Fruit fly (Drosophila melanogaster) whole organism, larva: ENCODE data around the gene Dip-B.
A peak's percentile ranks its signal among the peaks of the same experiment; 100 is the strongest.

ENCODE experiments used
- noc ChIP-seq: fragments of 200-800 bp; sonication (Bioruptor generic); optimal IDR thresholded peaks from 3 replicates; lab custom pipeline; 2019; ENCODE audit warnings: missing biosample characterization, mild to moderate bottlenecking, missing genetic modification characterization, moderate library complexity

The Dip-B gene

DNA sequence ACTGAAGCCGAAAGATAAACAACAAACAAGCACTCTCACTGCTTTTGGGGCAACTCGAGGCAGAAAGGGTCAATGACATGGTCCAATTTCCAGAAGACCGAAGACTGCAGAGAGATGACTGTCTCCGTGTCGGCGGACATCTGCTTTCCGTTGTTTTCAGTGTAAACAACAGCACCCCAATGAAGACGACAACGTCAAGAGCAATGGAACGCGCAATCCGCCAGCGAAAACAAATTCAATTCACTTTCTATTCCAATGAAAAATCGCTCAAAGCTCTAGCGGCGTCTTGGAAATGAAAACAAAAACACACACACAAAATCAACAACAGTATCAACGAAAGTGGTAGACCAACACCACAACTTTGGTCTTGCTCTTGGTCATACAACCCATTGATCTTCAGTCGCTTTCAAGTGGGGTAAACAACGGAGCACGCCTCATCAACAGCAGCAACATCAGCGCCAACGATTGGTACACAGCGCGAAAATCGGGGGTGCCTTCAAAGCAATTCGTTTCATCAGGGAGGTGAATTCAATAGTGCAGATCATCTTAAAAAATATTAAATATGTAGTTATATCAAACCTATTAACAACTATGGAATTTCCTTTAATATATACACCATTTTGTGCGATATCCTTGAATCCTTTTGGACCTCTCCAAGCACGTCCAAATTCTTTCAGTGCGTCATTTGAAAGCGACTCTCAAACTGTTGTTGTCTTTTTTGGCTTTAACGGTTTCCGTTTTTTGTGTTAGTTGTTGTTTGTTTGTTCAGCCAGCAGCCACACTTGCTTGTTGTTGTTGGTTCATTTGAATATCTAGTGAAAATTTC, 35.6 kb downstream of the Dip-B start:
- peak; percentile 40 for TF ChIP-seq noc (tag; lab: Kevin White, UChicago)

DNA sequence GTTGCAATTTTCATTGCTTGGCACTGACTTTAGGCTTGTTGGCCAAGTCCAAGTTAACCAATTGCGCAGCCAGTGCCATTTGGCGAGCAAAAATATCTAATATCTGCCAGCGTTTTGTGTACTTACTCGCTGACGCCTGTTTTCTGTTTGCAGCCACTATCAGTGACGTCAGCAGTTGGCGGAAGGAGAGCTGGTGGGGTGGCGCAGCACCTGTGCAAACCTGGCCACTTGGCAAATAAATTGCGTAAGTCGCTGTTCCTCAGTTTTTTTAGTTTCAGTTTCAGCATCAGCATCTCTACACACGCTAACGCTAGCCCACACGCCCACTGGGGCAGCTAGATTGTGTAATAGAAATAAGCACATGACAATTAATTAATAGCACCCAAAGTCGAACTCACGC, 36.9 kb downstream of the Dip-B start:
- TF ChIP-seq noc (tag; lab: Kevin White, UChicago) = no peak

DNA sequence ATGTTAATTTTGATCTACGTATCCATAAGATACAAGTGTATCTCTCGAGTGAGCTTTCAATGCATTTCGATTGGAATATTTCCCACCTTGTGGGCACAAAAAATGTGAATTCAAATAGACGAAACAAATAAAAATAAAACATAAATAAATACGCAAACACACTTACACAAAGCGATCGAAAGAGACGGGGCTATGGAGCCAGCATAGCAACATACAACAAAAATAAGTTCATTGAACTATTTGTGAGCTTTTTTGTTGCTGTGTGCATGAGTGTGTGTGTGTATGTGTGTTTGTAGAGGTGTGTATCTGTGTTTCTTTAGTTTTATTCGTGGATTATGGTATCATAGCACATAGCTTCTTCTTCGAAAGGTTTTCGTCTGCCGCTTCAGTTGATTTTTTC, 38.4 kb downstream of the Dip-B start:
- TF ChIP-seq noc (tag; lab: Kevin White, UChicago) = no peak

DNA sequence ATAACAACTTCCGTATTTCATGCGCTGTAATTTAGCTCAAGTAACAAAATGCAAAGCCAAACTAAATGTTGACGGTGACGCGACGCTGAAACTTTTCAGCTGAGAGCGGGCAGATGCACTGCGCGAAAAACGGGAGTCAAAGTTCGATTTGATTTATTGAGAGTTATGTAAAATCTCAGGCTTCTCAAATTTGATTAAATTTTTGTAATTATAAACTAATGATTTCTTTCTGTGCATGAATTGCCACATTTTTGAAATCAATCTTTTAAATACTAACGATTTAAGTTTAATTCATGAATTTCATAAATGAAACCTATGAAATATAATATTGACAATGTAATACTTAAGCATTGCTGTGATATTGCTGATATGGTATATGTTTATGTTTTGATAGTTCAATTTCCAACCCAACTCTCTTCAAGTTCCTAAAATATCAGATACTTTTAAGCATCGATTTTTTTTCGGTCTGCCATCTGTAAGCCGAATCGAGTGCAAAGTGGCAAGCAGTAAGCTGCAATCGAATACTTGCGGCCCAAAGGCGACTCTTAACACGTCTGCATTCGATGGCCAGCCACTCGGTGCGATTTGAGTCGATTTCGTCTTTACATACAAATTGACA, 40.6 kb downstream of the Dip-B start:
- TF ChIP-seq noc (tag; lab: Kevin White, UChicago) = no peak

DNA sequence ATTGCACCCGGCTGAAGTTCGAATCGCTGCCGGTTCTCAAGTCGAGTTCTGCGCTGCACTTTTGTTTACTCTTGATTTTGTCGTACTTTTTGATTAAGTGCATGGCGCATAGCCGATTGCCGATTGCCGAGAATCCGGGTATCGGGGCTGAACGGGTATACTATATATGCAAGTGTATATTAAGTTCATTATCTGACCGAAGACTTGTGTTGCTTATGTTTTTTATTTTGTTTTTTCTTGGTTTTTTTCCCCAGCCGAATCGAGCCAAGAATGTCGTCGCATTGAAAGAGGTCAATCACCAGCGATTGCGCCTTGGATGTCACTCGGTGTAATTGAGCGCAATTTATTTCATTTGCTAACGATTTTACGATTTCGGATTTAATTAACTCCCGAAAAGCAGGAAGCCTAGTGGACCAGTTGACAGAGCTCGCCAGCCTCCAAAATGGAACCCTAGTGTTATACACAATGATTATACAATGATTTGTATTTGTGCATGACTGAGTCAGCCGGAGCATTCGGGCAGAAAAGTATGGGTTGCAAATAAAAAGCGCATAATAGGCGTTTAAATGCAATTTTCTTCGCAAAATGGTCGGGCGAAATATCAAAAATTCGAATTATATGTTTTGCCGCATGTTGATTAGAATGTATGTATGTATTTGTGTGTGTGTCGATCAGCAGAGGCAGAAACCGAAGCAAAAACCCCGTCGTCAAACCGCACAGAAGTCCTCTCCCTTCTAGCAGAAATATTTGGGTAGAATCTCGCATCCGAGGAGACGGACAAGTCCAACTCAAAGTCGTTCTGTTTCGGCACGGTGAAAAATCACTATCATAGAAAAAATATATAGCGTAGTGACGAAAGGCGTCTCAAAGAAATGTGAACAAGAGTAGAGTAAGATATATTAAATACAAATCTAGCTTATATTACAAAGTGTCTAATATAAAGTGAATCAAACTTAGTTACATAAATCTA, 46.1 kb downstream of the Dip-B start, which contains the start of gene Mst87F:
Gene Mst87F, minus strand, starts transcription at position 56 of the 970 bp plus-strand sequence.
- no peak for TF ChIP-seq noc (tag; lab: Kevin White, UChicago)

dm6 chr3R:13831042-13831441, 49.0 kb downstream of the Dip-B start:
- no peak for TF ChIP-seq noc (tag; lab: Kevin White, UChicago)

- TF ChIP-seq noc (tag; lab: Kevin White, UChicago) = peak; percentile 43
Measured at dm6 chr3R:13831596-13832119, 49.6 kb downstream of the Dip-B start.

DNA sequence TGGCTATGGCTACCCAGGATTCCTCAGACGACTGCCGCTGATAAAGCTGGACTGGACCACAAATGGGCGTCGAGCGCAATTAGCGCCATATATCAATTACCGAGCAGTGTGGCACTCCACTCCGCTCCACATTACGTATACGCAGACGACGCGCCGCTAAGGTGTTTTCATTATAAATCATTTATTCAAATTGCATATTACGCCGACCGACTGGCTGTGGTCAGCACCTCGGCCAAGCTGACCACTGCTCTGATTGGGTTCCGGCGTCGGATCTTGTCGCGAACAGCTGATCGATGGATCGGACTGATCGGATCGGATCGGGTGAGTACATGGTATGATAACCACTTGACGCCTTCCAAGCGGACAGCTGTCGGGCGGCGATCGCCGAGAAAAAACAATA, 50.9 kb downstream of the Dip-B start:
- TF ChIP-seq noc (tag; lab: Kevin White, UChicago) = no peak

- TF ChIP-seq noc (tag; lab: Kevin White, UChicago) = no peak
Measured at dm6 chr3R:13833515-13833914, 51.4 kb downstream of the Dip-B start.

- no peak for TF ChIP-seq noc (tag; lab: Kevin White, UChicago)
Measured at dm6 chr3R:13834551-13834950, 52.5 kb downstream of the Dip-B start.
